Worm (Caenorhabditis elegans) whole organism, early embryonic: Measurements from ENCODE around the gene C28D4.10.

ENCODE experiments used
- aly-1 ChIP-seq: sonication (generic microtip); optimal IDR thresholded peaks from 2 replicates; lab custom pipeline; 2016; ENCODE audit warnings: missing genetic modification characterization, missing compliant biosample characterization
- ceh-36 ChIP-seq: sonication (generic microtip); optimal IDR thresholded peaks from 2 replicates; lab custom pipeline; 2016; ENCODE audit warnings: missing genetic modification characterization, inconsistent platforms, missing compliant biosample characterization
- tbx-37 ChIP-seq: fragments of 200-800 bp; sonication (Bioruptor generic); conservative IDR thresholded peaks from 2 replicates; pipeline ENCODE4 v1.3.6; 2022; ENCODE audit warnings: missing genetic modification reagents, missing genetic modification characterization, missing compliant biosample characterization

ce11 chrIV:9709205-9709604, 29.1 kb upstream of the C28D4.10 start, which contains the start of gene ant-1.3:
- no peak for TF ChIP-seq aly-1 (tag; lab: Kevin White, UChicago)
- no peak for TF ChIP-seq ceh-36 (tag; lab: Kevin White, UChicago)
- TF ChIP-seq tbx-37 (GFP tag; lab: Robert Waterston, UW), result no peak
